Fruit fly (Drosophila melanogaster) whole organism, embryonic: ENCODE measurements around the gene CG15382.

Experiments
- Aef1 ChIP-seq: fragments of 200-800 bp; sonication (Bioruptor generic); IDR thresholded peaks from 3 replicates; pipeline ENCODE4 v1.3.6; 2022; ENCODE audit warnings: missing biosample characterization, missing genetic modification characterization
- Asciz ChIP-seq: fragments of 200-800 bp; sonication (Bioruptor generic); optimal IDR thresholded peaks from 2 replicates; lab custom pipeline; 2017; ENCODE audit warnings: missing biosample characterization, mild to moderate bottlenecking, missing genetic modification characterization, missing genetic modification reagents
- BtbVII ChIP-seq: fragments of 200-800 bp; sonication (Bioruptor generic); optimal IDR thresholded peaks from 3 replicates; lab custom pipeline; 2017; ENCODE audit warnings: missing biosample characterization, mild to moderate bottlenecking, missing genetic modification characterization
- Bteb2 ChIP-seq: fragments of 200-800 bp; sonication (Bioruptor generic); optimal IDR thresholded peaks from 2 replicates; lab custom pipeline; 2016; ENCODE audit warnings: missing biosample characterization, missing genetic modification characterization
- C15 ChIP-seq: fragments of 200-800 bp; sonication (Bioruptor generic); IDR thresholded peaks from 3 replicates; pipeline ENCODE4 v1.3.6; 2022; ENCODE audit warnings: missing biosample characterization, missing genetic modification characterization
- CG10462 ChIP-seq: fragments of 200-800 bp; sonication (Bioruptor generic); optimal IDR thresholded peaks from 2 replicates; lab custom pipeline; 2016; ENCODE audit warnings: missing biosample characterization, missing genetic modification characterization
- CG13775 ChIP-seq: fragments of 200-800 bp; sonication (Bioruptor generic); optimal IDR thresholded peaks from 3 replicates; lab custom pipeline; 2017; ENCODE audit warnings: missing biosample characterization, mild to moderate bottlenecking, missing genetic modification characterization
- CG13894 ChIP-seq: fragments of 200-800 bp; sonication (Bioruptor generic); optimal IDR thresholded peaks from 3 replicates; lab custom pipeline; 2018; ENCODE audit warnings: missing biosample characterization, mild to moderate bottlenecking, missing genetic modification characterization, moderate library complexity
- CG14014 ChIP-seq: fragments of 200-800 bp; sonication (Bioruptor generic); IDR thresholded peaks from 2 replicates; pipeline ENCODE4 v1.3.6; 2022; ENCODE audit warnings: missing biosample characterization, missing genetic modification characterization
- CG15073 ChIP-seq: fragments of 200-800 bp; sonication (Bioruptor generic); optimal IDR thresholded peaks from 2 replicates; lab custom pipeline; 2016; ENCODE audit warnings: missing biosample characterization, missing genetic modification characterization
- CG1602 ChIP-seq: fragments of 200-800 bp; sonication (Bioruptor generic); optimal IDR thresholded peaks from 3 replicates; lab custom pipeline; 2016; ENCODE audit warnings: missing biosample characterization, missing genetic modification characterization
- CG17361 ChIP-seq: fragments of 200-800 bp; sonication (Bioruptor generic); IDR thresholded peaks from 3 replicates; pipeline ENCODE4 v1.3.6; 2022; ENCODE audit warnings: missing biosample characterization, missing genetic modification characterization
- CG2712 ChIP-seq: fragments of 200-800 bp; optimal IDR thresholded peaks from 3 replicates; lab custom pipeline; 2019; ENCODE audit warnings: missing biosample characterization, mild to moderate bottlenecking, missing genetic modification characterization, moderate library complexity
- CG3995 ChIP-seq: fragments of 200-800 bp; sonication (Bioruptor generic); optimal IDR thresholded peaks from 3 replicates; lab custom pipeline; 2016; ENCODE audit warnings: missing biosample characterization, missing genetic modification characterization
- CG4328 ChIP-seq: fragments of 200-800 bp; sonication (Bioruptor generic); optimal IDR thresholded peaks from 3 replicates; lab custom pipeline; 2017; ENCODE audit warnings: missing biosample characterization, missing genetic modification reagents, missing genetic modification characterization
- CG6765 ChIP-seq: fragments of 200-800 bp; sonication (Bioruptor generic); optimal IDR thresholded peaks from 3 replicates; lab custom pipeline; 2017; ENCODE audit warnings: missing biosample characterization, mild to moderate bottlenecking, missing genetic modification characterization
- CG8089 ChIP-seq: fragments of 200-800 bp; sonication (Bioruptor generic); optimal IDR thresholded peaks from 3 replicates; lab custom pipeline; 2016; ENCODE audit warnings: missing biosample characterization, missing genetic modification characterization
- CG8924 ChIP-seq: fragments of 200-800 bp; optimal IDR thresholded peaks from 3 replicates; lab custom pipeline; 2019; ENCODE audit warnings: missing biosample characterization, mild to moderate bottlenecking, missing genetic modification characterization, moderate library complexity
- CG9932 ChIP-seq: fragments of 200-800 bp; sonication (Bioruptor generic); IDR thresholded peaks from 2 replicates; pipeline ENCODE4 v1.3.6; 2022; ENCODE audit warnings: missing biosample characterization, missing genetic modification characterization
- CTCF ChIP-seq: fragments of 200-800 bp; sonication (Bioruptor generic); optimal IDR thresholded peaks from 2 replicates; lab custom pipeline; 2017; ENCODE audit warnings: missing biosample characterization, mild to moderate bottlenecking, missing genetic modification characterization, moderate library complexity
- D19B ChIP-seq: fragments of 200-800 bp; sonication (Bioruptor generic); optimal IDR thresholded peaks from 2 replicates; lab custom pipeline; 2017; ENCODE audit warnings: missing biosample characterization, mild to moderate bottlenecking, missing genetic modification characterization
- Doc3 ChIP-seq: fragments of 200-800 bp; sonication (Bioruptor generic); IDR thresholded peaks from 3 replicates; pipeline ENCODE4 v1.3.6; 2022; ENCODE audit warnings: missing biosample characterization, missing genetic modification characterization; ENCODE audit not compliant: partially characterized antibody
- E2f2 ChIP-seq: fragments of 200-800 bp; sonication (Bioruptor generic); IDR thresholded peaks from 2 replicates; pipeline ENCODE4 v1.3.6; 2022; ENCODE audit warnings: missing biosample characterization, missing genetic modification characterization
- Ets97D ChIP-seq: fragments of 200-800 bp; sonication (Bioruptor generic); optimal IDR thresholded peaks from 3 replicates; lab custom pipeline; 2016; ENCODE audit warnings: missing biosample characterization, missing genetic modification characterization
- HLH3B ChIP-seq: fragments of 200-800 bp; sonication (Bioruptor generic); IDR thresholded peaks from 2 replicates; pipeline ENCODE4 v1.3.6; 2022; ENCODE audit warnings: missing biosample characterization, missing genetic modification characterization
- HLH4C ChIP-seq: fragments of 200-800 bp; sonication (Bioruptor generic); IDR thresholded peaks from 3 replicates; pipeline ENCODE4 v1.3.6; 2022; ENCODE audit warnings: missing biosample characterization, missing genetic modification characterization; ENCODE audit not compliant: partially characterized antibody
- HLH54F ChIP-seq: fragments of 200-800 bp; sonication (Bioruptor generic); optimal IDR thresholded peaks from 3 replicates; lab custom pipeline; 2016; ENCODE audit warnings: missing biosample characterization, missing genetic modification characterization
- Hey ChIP-seq: fragments of 200-800 bp; sonication (Bioruptor generic); optimal IDR thresholded peaks from 3 replicates; lab custom pipeline; 2018; ENCODE audit warnings: missing biosample characterization, mild to moderate bottlenecking, missing genetic modification characterization
- HmgD ChIP-seq: fragments of 200-800 bp; sonication (Bioruptor generic); optimal IDR thresholded peaks from 3 replicates; lab custom pipeline; 2016; ENCODE audit warnings: missing biosample characterization, missing genetic modification characterization
- Max ChIP-seq: fragments of 200-800 bp; sonication (Bioruptor generic); optimal IDR thresholded peaks from 2 replicates; lab custom pipeline; 2016; ENCODE audit warnings: missing biosample characterization, mild to moderate bottlenecking, missing genetic modification characterization
- Nf-YA ChIP-seq: fragments of 200-800 bp; sonication (Bioruptor generic); IDR thresholded peaks from 2 replicates; pipeline ENCODE4 v1.3.6; 2022; ENCODE audit warnings: missing biosample characterization, missing genetic modification characterization
- Poxn ChIP-seq: fragments of 200-800 bp; sonication (Bioruptor generic); IDR thresholded peaks from 2 replicates; pipeline ENCODE4 v1.3.6; 2022; ENCODE audit warnings: missing biosample characterization, missing genetic modification characterization
- Ravus ChIP-seq: fragments of 200-800 bp; sonication (Bioruptor generic); IDR thresholded peaks from 2 replicates; pipeline ENCODE4 v1.3.6; 2022; ENCODE audit warnings: missing biosample characterization, missing genetic modification characterization
- Rfx ChIP-seq: fragments of 200-800 bp; sonication (Bioruptor generic); IDR thresholded peaks from 2 replicates; pipeline ENCODE4 v1.3.6; 2022; ENCODE audit warnings: missing biosample characterization, missing genetic modification characterization
- Rx ChIP-seq: fragments of 200-800 bp; sonication (Bioruptor generic); IDR thresholded peaks from 2 replicates; pipeline ENCODE4 v1.3.6; 2022; ENCODE audit warnings: missing biosample characterization, missing genetic modification characterization
- Ssrp ChIP-seq: fragments of 200-800 bp; sonication (Bioruptor generic); optimal IDR thresholded peaks from 2 replicates; lab custom pipeline; 2018; ENCODE audit warnings: missing biosample characterization, mild to moderate bottlenecking, missing genetic modification characterization, moderate library complexity
- ara ChIP-seq: fragments of 200-800 bp; sonication (Bioruptor generic); IDR thresholded peaks from 2 replicates; pipeline ENCODE4 v1.3.6; 2022; ENCODE audit warnings: missing biosample characterization, missing genetic modification characterization
- az2 ChIP-seq: fragments of 200-800 bp; sonication (Bioruptor generic); optimal IDR thresholded peaks from 3 replicates; lab custom pipeline; 2016; ENCODE audit warnings: missing biosample characterization, missing genetic modification characterization
- chinmo ChIP-seq: fragments of 200-800 bp; sonication (Bioruptor generic); IDR thresholded peaks from 4 replicates; pipeline ENCODE4 v1.3.6; 2022; ENCODE audit warnings: missing biosample characterization, missing genetic modification characterization; ENCODE audit not compliant: partially characterized antibody
- da ChIP-seq: fragments of 200-800 bp; sonication (Bioruptor generic); optimal IDR thresholded peaks from 2 replicates; lab custom pipeline; 2016; ENCODE audit warnings: missing biosample characterization, missing genetic modification characterization
- dan ChIP-seq: fragments of 200-800 bp; sonication (Bioruptor generic); IDR thresholded peaks from 2 replicates; pipeline ENCODE4 v1.3.6; 2022; ENCODE audit warnings: missing biosample characterization, missing genetic modification characterization
- disco-r ChIP-seq: fragments of 200-800 bp; sonication (Bioruptor generic); optimal IDR thresholded peaks from 2 replicates; lab custom pipeline; 2016; ENCODE audit warnings: missing biosample characterization, missing genetic modification characterization
- dm ChIP-seq: fragments of 200-800 bp; sonication (Bioruptor generic); optimal IDR thresholded peaks from 3 replicates; lab custom pipeline; 2016; ENCODE audit warnings: missing biosample characterization, missing genetic modification characterization
- fd3F ChIP-seq: fragments of 200-800 bp; sonication (Bioruptor generic); optimal IDR thresholded peaks from 2 replicates; lab custom pipeline; 2018; ENCODE audit warnings: missing biosample characterization, mild to moderate bottlenecking, missing genetic modification characterization, moderate library complexity
- fd64A ChIP-seq: fragments of 200-800 bp; sonication (Bioruptor generic); optimal IDR thresholded peaks from 3 replicates; lab custom pipeline; 2018; ENCODE audit warnings: missing biosample characterization, mild to moderate bottlenecking, missing genetic modification characterization
- hbn ChIP-seq: fragments of 200-800 bp; sonication (Bioruptor generic); IDR thresholded peaks from 2 replicates; pipeline ENCODE4 v1.3.6; 2022; ENCODE audit warnings: missing biosample characterization, missing genetic modification characterization; ENCODE audit not compliant: partially characterized antibody
- lilli ChIP-seq: fragments of 200-800 bp; sonication (Bioruptor generic); optimal IDR thresholded peaks from 3 replicates; lab custom pipeline; 2016; ENCODE audit warnings: missing biosample characterization, missing genetic modification characterization
- pho ChIP-seq: fragments of 200-800 bp; sonication (Bioruptor generic); optimal IDR thresholded peaks from 2 replicates; lab custom pipeline; 2016; ENCODE audit warnings: missing biosample characterization, missing genetic modification characterization
- row ChIP-seq: fragments of 200-800 bp; sonication (Bioruptor generic); IDR thresholded peaks from 3 replicates; pipeline ENCODE4 v1.3.6; 2022; ENCODE audit warnings: missing biosample characterization, missing genetic modification characterization
- sens ChIP-seq: fragments of 200-800 bp; sonication (Bioruptor generic); peaks from one replicate; lab custom pipeline; 2016; ENCODE audit warnings: missing biosample characterization, missing genetic modification characterization
- stwl ChIP-seq: fragments of 200-800 bp; sonication (Bioruptor generic); optimal IDR thresholded peaks from 3 replicates; lab custom pipeline; 2018; ENCODE audit warnings: missing biosample characterization, mild to moderate bottlenecking, missing genetic modification characterization, moderate library complexity
- wdn ChIP-seq: fragments of 200-800 bp; sonication (Bioruptor generic); IDR thresholded peaks from 2 replicates; pipeline ENCODE4 v1.3.6; 2022; ENCODE audit warnings: missing biosample characterization, missing genetic modification characterization

Gene CG15382

dm6 chr2L:2201107-2201561, 45.6 kb downstream of the CG15382 start (continued):
- TF ChIP-seq sens (GFP tag; lab: Kevin White, UChicago), result peak; percentile 98
- TF ChIP-seq fd64A (GFP tag; lab: Kevin White, UChicago), result peak; percentile 90
- peak; percentile 61 for TF ChIP-seq CG4328 (GFP tag; lab: Kevin White, UChicago)
- no peak for TF ChIP-seq C15 (GFP tag; lab: Robert Waterston, UW)
- TF ChIP-seq CG8924 (tag; lab: Kevin White, UChicago), result peak; percentile 87
- TF ChIP-seq az2 (GFP tag; lab: Kevin White, UChicago), result peak; percentile 86
- TF ChIP-seq Ravus (GFP tag; lab: Robert Waterston, UW), result no peak; the same call in 1 of the 2 replicates
- TF ChIP-seq hbn (GFP tag; lab: Robert Waterston, UW), result no peak
- TF ChIP-seq HLH54F (GFP tag; lab: Kevin White, UChicago), result peak; percentile 33
- no peak for TF ChIP-seq HLH4C
- no peak for TF ChIP-seq CG6765 (GFP tag; lab: Kevin White, UChicago)
- TF ChIP-seq CG2712 (tag; lab: Kevin White, UChicago), result peak; percentile 94
- no peak for TF ChIP-seq Poxn (GFP tag; lab: Robert Waterston, UW)
- peak; percentile 10 for TF ChIP-seq stwl
- no peak for TF ChIP-seq da (GFP tag; lab: Kevin White, UChicago)
- peak; percentile 74 for TF ChIP-seq CG10462
- peak; percentile 6 for TF ChIP-seq Ets97D (GFP tag; lab: Kevin White, UChicago)
- no peak for TF ChIP-seq Hey
- no peak for TF ChIP-seq Rx
- peak; percentile 82 for TF ChIP-seq row (GFP tag; lab: Robert Waterston, UW)
- no peak for TF ChIP-seq dan
- no peak for TF ChIP-seq HmgD (GFP tag; lab: Kevin White, UChicago)
- peak; percentile 71 for TF ChIP-seq BtbVII (GFP tag; lab: Kevin White, UChicago)
- TF ChIP-seq CG8089 (GFP tag; lab: Kevin White, UChicago), result peak; percentile 70
- TF ChIP-seq Nf-YA, result peak; percentile 67; the same call in 1 of the 2 replicates
- peak; percentile 22 for TF ChIP-seq CG15073
- TF ChIP-seq fd3F, result peak; percentile 23
- TF ChIP-seq Bteb2, result peak; percentile 50
- no peak for TF ChIP-seq D19B
- TF ChIP-seq disco-r (GFP tag; lab: Kevin White, UChicago), result peak; percentile 53
- 0 out of 2 replicates have a peak, but pooled peaks have one; percentile 24 for TF ChIP-seq Rfx (GFP tag; lab: Robert Waterston, UW)
- no peak; the same call in 2 of the 3 replicates for TF ChIP-seq CG17361 (GFP tag; lab: Robert Waterston, UW)
- TF ChIP-seq E2f2 (GFP tag; lab: Robert Waterston, UW), result peak; percentile 40; the same call in 1 of the 2 replicates
- TF ChIP-seq pho (GFP tag; lab: Kevin White, UChicago), result no peak
- TF ChIP-seq chinmo (GFP tag; lab: Robert Waterston, UW), result no peak
- TF ChIP-seq Doc3, result no peak

dm6 chr2L:2202018-2202852, 46.7 kb downstream of the CG15382 start:
- TF ChIP-seq CG13894 (tag; lab: Kevin White, UChicago), result no peak
- peak; percentile 95 for TF ChIP-seq Aef1
- TF ChIP-seq CG13775 (GFP tag; lab: Kevin White, UChicago), result peak; percentile 97
- peak; percentile 84; the same call in 1 of the 2 replicates for TF ChIP-seq wdn (GFP tag; lab: Robert Waterston, UW)
- peak; percentile 100 for TF ChIP-seq Asciz (GFP tag; lab: Kevin White, UChicago)
- peak; percentile 99 for TF ChIP-seq Ssrp (tag; lab: Kevin White, UChicago)
- peak; percentile 99 for TF ChIP-seq HLH3B (GFP tag; lab: Robert Waterston, UW)
- peak; percentile 17 for TF ChIP-seq D19B
- peak; percentile 78 for TF ChIP-seq CTCF (GFP tag; lab: Kevin White, UChicago)
- peak; percentile 95 for TF ChIP-seq dm (GFP tag; lab: Kevin White, UChicago)
- TF ChIP-seq CG1602 (GFP tag; lab: Kevin White, UChicago), result peak; percentile 99
- peak; percentile 97 for TF ChIP-seq lilli (GFP tag; lab: Kevin White, UChicago)
- TF ChIP-seq CG14014 (GFP tag; lab: Robert Waterston, UW), result peak; percentile 96
- peak; percentile 100 for TF ChIP-seq ara (GFP tag; lab: Robert Waterston, UW)
- TF ChIP-seq CG3995, result peak; percentile 47
- no peak for TF ChIP-seq CG9932 (GFP tag; lab: Robert Waterston, UW)
- peak; percentile 98 for TF ChIP-seq Max (GFP tag; lab: Kevin White, UChicago)
